Fruit fly (Drosophila melanogaster) whole organism, adult: ENCODE results near the gene Irp-1A.

Source experiments
- CG11617 ChIP-seq: fragments of 200-800 bp; sonication (Bioruptor generic); optimal IDR thresholded peaks from 2 replicates; lab custom pipeline; 2017; ENCODE audit warnings: mild to moderate bottlenecking, missing biosample characterization, missing genetic modification reagents, missing genetic modification characterization
- CG12768 ChIP-seq: fragments of 200-800 bp; sonication (Bioruptor generic); optimal IDR thresholded peaks from 2 replicates; lab custom pipeline; 2017; ENCODE audit warnings: missing biosample characterization, missing genetic modification characterization, mild to moderate bottlenecking, moderate library complexity, missing genetic modification reagents
- CG14711 ChIP-seq: fragments of 200-800 bp; sonication (Bioruptor generic); optimal IDR thresholded peaks from 2 replicates; lab custom pipeline; 2018; ENCODE audit warnings: missing biosample characterization, mild to moderate bottlenecking, missing genetic modification characterization, moderate library complexity
- CG1620 ChIP-seq: fragments of 200-800 bp; sonication (Bioruptor generic); optimal IDR thresholded peaks from 2 replicates; lab custom pipeline; 2016; ENCODE audit warnings: missing biosample characterization, missing genetic modification characterization
- CG33017 ChIP-seq: fragments of 200-800 bp; sonication (Bioruptor generic); optimal IDR thresholded peaks from 2 replicates; lab custom pipeline; 2018; ENCODE audit warnings: missing biosample characterization, mild to moderate bottlenecking, missing genetic modification characterization, moderate library complexity
- CG5204 ChIP-seq: fragments of 200-800 bp; sonication (Bioruptor generic); optimal IDR thresholded peaks from 2 replicates; lab custom pipeline; 2016; ENCODE audit warnings: missing biosample characterization, missing genetic modification characterization
- CG7045 ChIP-seq: fragments of 200-800 bp; sonication (Bioruptor generic); optimal IDR thresholded peaks from 2 replicates; lab custom pipeline; 2017; ENCODE audit warnings: missing biosample characterization, mild to moderate bottlenecking, missing genetic modification characterization
- CG7101 ChIP-seq: fragments of 200-800 bp; sonication (Bioruptor generic); optimal IDR thresholded peaks from 2 replicates; lab custom pipeline; 2018; ENCODE audit warnings: missing biosample characterization, mild to moderate bottlenecking, missing genetic modification characterization, moderate library complexity
- Clk ChIP-seq: fragments of 200-800 bp; sonication (Bioruptor generic); optimal IDR thresholded peaks from 2 replicates; lab custom pipeline; 2017; ENCODE audit warnings: missing biosample characterization, missing genetic modification characterization
- Crg-1 ChIP-seq: fragments of 200-800 bp; sonication (Bioruptor generic); optimal IDR thresholded peaks from 2 replicates; lab custom pipeline; 2016; ENCODE audit warnings: missing biosample characterization, missing genetic modification characterization
- Hr96 ChIP-seq: fragments of 200-800 bp; sonication (Bioruptor generic); optimal IDR thresholded peaks from 2 replicates; lab custom pipeline; 2016; ENCODE audit warnings: missing biosample characterization, missing genetic modification characterization
- Mnt ChIP-seq: fragments of 200-800 bp; sonication (Bioruptor generic); optimal IDR thresholded peaks from 2 replicates; lab custom pipeline; 2016; ENCODE audit warnings: missing biosample characterization, mild to moderate bottlenecking, missing genetic modification characterization
- bab1 ChIP-seq: fragments of 200-800 bp; sonication (Bioruptor generic); optimal IDR thresholded peaks from 3 replicates; lab custom pipeline; 2019; ENCODE audit warnings: missing biosample characterization, mild to moderate bottlenecking, missing genetic modification characterization, moderate library complexity
- cic ChIP-seq: fragments of 200-800 bp; sonication (Bioruptor generic); optimal IDR thresholded peaks from 2 replicates; lab custom pipeline; 2017; ENCODE audit warnings: missing biosample characterization, mild to moderate bottlenecking, missing genetic modification characterization, moderate library complexity
- cnc ChIP-seq, 2 experiments: fragments of >200 bp; optimal IDR thresholded peaks; 2 replicates each; lab custom pipeline; 2017
- kay ChIP-seq: fragments of 200-800 bp; sonication (Bioruptor generic); peaks from one replicate; lab custom pipeline; 2016; ENCODE audit warnings: missing biosample characterization, missing genetic modification characterization, borderline replicate concordance
- ovo ChIP-seq: fragments of 200-800 bp; sonication (Bioruptor generic); optimal IDR thresholded peaks from 2 replicates; lab custom pipeline; 2016; ENCODE audit warnings: missing biosample characterization, missing genetic modification characterization
- pad ChIP-seq: fragments of 200-800 bp; sonication (Bioruptor generic); optimal IDR thresholded peaks from 3 replicates; lab custom pipeline; 2017; ENCODE audit warnings: missing biosample characterization, missing genetic modification characterization, mild to moderate bottlenecking, moderate library complexity, missing genetic modification reagents
- tj ChIP-seq: fragments of 200-800 bp; sonication (Bioruptor generic); optimal IDR thresholded peaks from 3 replicates; lab custom pipeline; 2017; ENCODE audit warnings: missing biosample characterization, mild to moderate bottlenecking, missing genetic modification characterization, moderate library complexity
- toe ChIP-seq: fragments of 200-800 bp; sonication (Bioruptor generic); optimal IDR thresholded peaks from 2 replicates; lab custom pipeline; 2016; ENCODE audit warnings: missing biosample characterization, missing genetic modification characterization

The Irp-1A gene

dm6 chr3R:22690311-22690710, 34.1 kb downstream of the Irp-1A start, which contains the start of the genes wfs1 and Nup133:
TSS of gene wfs1 (minus strand) at chr3R:22690380.
TSS of gene Nup133 (plus strand) at chr3R:22690607.
- TF ChIP-seq CG11617 (GFP tag; lab: Kevin White, UChicago), result peak; percentile 77
- TF ChIP-seq CG7045, result peak; percentile 66
- TF ChIP-seq CG33017 (tag; lab: Kevin White, UChicago), result peak; percentile 66
- peak; percentile 51 for TF ChIP-seq pad (GFP tag; lab: Kevin White, UChicago)
- no peak for TF ChIP-seq kay (GFP tag; lab: Kevin White, UChicago)
- TF ChIP-seq tj (GFP tag; lab: Kevin White, UChicago), result peak; percentile 39
- TF ChIP-seq CG5204 (GFP tag; lab: Kevin White, UChicago), result no peak
- TF ChIP-seq Mnt (GFP tag; lab: Kevin White, UChicago), result peak; percentile 17
- TF ChIP-seq Hr96 (GFP tag; lab: Kevin White, UChicago), result no peak
- peak; percentile 26 for TF ChIP-seq Crg-1 (GFP tag; lab: Kevin White, UChicago)
- TF ChIP-seq toe (GFP tag; lab: Kevin White, UChicago), result peak; percentile 28
- peak; percentile 80 for TF ChIP-seq bab1 (GFP tag; lab: Kevin White, UChicago)
- peak; percentile 82 for TF ChIP-seq CG14711 (tag; lab: Kevin White, UChicago)
- peak; percentile 51 for TF ChIP-seq CG12768 (GFP tag; lab: Kevin White, UChicago)
- TF ChIP-seq CG7101 (tag; lab: Kevin White, UChicago), result peak; percentile 90
- TF ChIP-seq ovo (GFP tag; lab: Kevin White, UChicago), result peak; percentile 12
- peak; percentile 8 for TF ChIP-seq CG1620
- no peak for TF ChIP-seq Clk
- no peak for TF ChIP-seq cnc (optimal IDR thresholded peaks at IDR 0.05; lab: Kevin White, UChicago)
- no peak for TF ChIP-seq cic (GFP tag; lab: Kevin White, UChicago)

dm6 chr3R:22686336-22686874, 38.0 kb downstream of the Irp-1A start, which contains the start of the genes Gclm and CG17625:
TSS of gene Gclm (minus strand) at chr3R:22686510.
TSS of gene CG17625 (plus strand) at chr3R:22686849.
- TF ChIP-seq cnc (optimal IDR thresholded peaks at IDR 0.05; lab: Kevin White, UChicago) (no peak), CG33017 (tag; lab: Kevin White, UChicago) (peak; percentile 64), Hr96 (GFP tag; lab: Kevin White, UChicago) (peak; percentile 55), cic (GFP tag; lab: Kevin White, UChicago) (peak; percentile 50), CG11617 (GFP tag; lab: Kevin White, UChicago) (peak; percentile 45), Mnt (GFP tag; lab: Kevin White, UChicago) (peak; percentile 86), CG14711 (tag; lab: Kevin White, UChicago) (peak; percentile 49), bab1 (GFP tag; lab: Kevin White, UChicago) (peak; percentile 80), CG1620 (peak; percentile 38), CG12768 (GFP tag; lab: Kevin White, UChicago) (peak; percentile 76), CG7045 (peak; percentile 38), CG5204 (GFP tag; lab: Kevin White, UChicago) (peak; percentile 52), ovo (GFP tag; lab: Kevin White, UChicago) (peak; percentile 28), toe (GFP tag; lab: Kevin White, UChicago) (peak; percentile 59), tj (GFP tag; lab: Kevin White, UChicago) (peak; percentile 46), CG7101 (tag; lab: Kevin White, UChicago) (peak; percentile 73), Clk (no peak), pad (GFP tag; lab: Kevin White, UChicago) (peak; percentile 30), kay (GFP tag; lab: Kevin White, UChicago) (no peak), Crg-1 (GFP tag; lab: Kevin White, UChicago) (no peak)

DNA sequence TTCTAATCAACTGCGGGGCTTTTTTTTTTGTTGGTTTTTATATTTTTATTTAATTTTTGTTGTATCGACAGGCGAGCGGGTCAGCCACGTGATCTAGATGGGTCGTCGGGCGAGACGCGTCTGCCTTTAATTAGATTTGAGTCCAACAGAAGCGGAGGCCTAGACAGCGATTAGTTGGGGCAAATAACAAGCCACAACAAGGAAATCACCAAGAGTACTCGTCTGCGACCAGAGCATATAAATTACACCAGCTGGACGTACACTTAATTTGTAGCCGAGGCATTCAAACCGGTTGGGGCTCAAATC, 39.5 kb downstream of the Irp-1A start:
- TF ChIP-seq Clk, result no peak

- TF ChIP-seq tj (GFP tag; lab: Kevin White, UChicago), result no peak
- no peak for TF ChIP-seq bab1 (GFP tag; lab: Kevin White, UChicago)
- TF ChIP-seq CG5204 (GFP tag; lab: Kevin White, UChicago), result no peak
- no peak for TF ChIP-seq CG11617 (GFP tag; lab: Kevin White, UChicago)
- no peak for TF ChIP-seq CG1620
- peak; percentile 0 for TF ChIP-seq Clk
- TF ChIP-seq pad (GFP tag; lab: Kevin White, UChicago), result no peak
- TF ChIP-seq CG12768 (GFP tag; lab: Kevin White, UChicago), result peak; percentile 60
- no peak for TF ChIP-seq toe (GFP tag; lab: Kevin White, UChicago)
- peak; percentile 21 for TF ChIP-seq Hr96 (GFP tag; lab: Kevin White, UChicago)
- TF ChIP-seq Mnt (GFP tag; lab: Kevin White, UChicago), result peak; percentile 14
- peak; percentile 3 for TF ChIP-seq CG33017 (tag; lab: Kevin White, UChicago)
- peak; percentile 41 for TF ChIP-seq CG7045
- TF ChIP-seq CG14711 (tag; lab: Kevin White, UChicago), result no peak
- peak; percentile 23 for TF ChIP-seq CG7101 (tag; lab: Kevin White, UChicago)
- peak; percentile 73 for TF ChIP-seq cic (GFP tag; lab: Kevin White, UChicago)
- TF ChIP-seq cnc (optimal IDR thresholded peaks at IDR 0.05; lab: Kevin White, UChicago), result peak; percentile 13 to 91
- TF ChIP-seq kay (GFP tag; lab: Kevin White, UChicago), result peak; percentile 95
- TF ChIP-seq Crg-1 (GFP tag; lab: Kevin White, UChicago), result no peak
- TF ChIP-seq ovo (GFP tag; lab: Kevin White, UChicago), result no peak
Observed at dm6 chr3R:22684044-22684947, 40.1 kb downstream of the Irp-1A start.

dm6 chr3R:22675447-22675846, 48.9 kb downstream of the Irp-1A start:
- TF ChIP-seq Crg-1 (GFP tag; lab: Kevin White, UChicago) (no peak), toe (GFP tag; lab: Kevin White, UChicago) (no peak), CG7101 (tag; lab: Kevin White, UChicago) (no peak), Clk (no peak), Hr96 (GFP tag; lab: Kevin White, UChicago) (no peak), CG12768 (GFP tag; lab: Kevin White, UChicago) (no peak), CG1620 (no peak), tj (GFP tag; lab: Kevin White, UChicago) (no peak), cnc (optimal IDR thresholded peaks at IDR 0.05; lab: Kevin White, UChicago) (no peak), CG7045 (no peak), pad (GFP tag; lab: Kevin White, UChicago) (no peak), CG33017 (tag; lab: Kevin White, UChicago) (no peak), CG11617 (GFP tag; lab: Kevin White, UChicago) (no peak), bab1 (GFP tag; lab: Kevin White, UChicago) (no peak), kay (GFP tag; lab: Kevin White, UChicago) (no peak), CG5204 (GFP tag; lab: Kevin White, UChicago) (no peak), ovo (GFP tag; lab: Kevin White, UChicago) (no peak), cic (GFP tag; lab: Kevin White, UChicago) (no peak), CG14711 (tag; lab: Kevin White, UChicago) (no peak), Mnt (GFP tag; lab: Kevin White, UChicago) (no peak)
